Fruit fly (Drosophila melanogaster) whole organism, prepupa: ENCODE measurements around the gene CG18223.

Experiments
- CG10631 ChIP-seq: fragments of 200-800 bp; sonication (Bioruptor generic); optimal IDR thresholded peaks from 2 replicates; lab custom pipeline; 2016; ENCODE audit warnings: missing biosample characterization, missing genetic modification characterization
- CG11762 ChIP-seq: fragments of 200-800 bp; sonication (Bioruptor generic); optimal IDR thresholded peaks from 3 replicates; lab custom pipeline; 2016; ENCODE audit warnings: missing biosample characterization, missing genetic modification characterization; ENCODE audit not compliant: insufficient read depth
- CG1621 ChIP-seq: fragments of 200-800 bp; sonication (Bioruptor generic); optimal IDR thresholded peaks from 3 replicates; lab custom pipeline; 2018; ENCODE audit warnings: missing biosample characterization, mild to moderate bottlenecking, missing genetic modification characterization
- CG8119 ChIP-seq: fragments of 200-800 bp; sonication (Bioruptor generic); IDR thresholded peaks from 3 replicates; pipeline ENCODE4 v1.3.6; 2022; ENCODE audit warnings: missing biosample characterization, missing genetic modification characterization
- CG8632 ChIP-seq: fragments of 200-800 bp; sonication (Bioruptor generic); optimal IDR thresholded peaks from 3 replicates; lab custom pipeline; 2016; ENCODE audit warnings: missing biosample characterization, missing genetic modification characterization
- Eip78C ChIP-seq: fragments of 200-800 bp; sonication (Bioruptor generic); peaks from one replicate; lab custom pipeline; 2016; ENCODE audit warnings: missing biosample characterization, missing genetic modification characterization
- Ets96B ChIP-seq: fragments of 200-800 bp; optimal IDR thresholded peaks from 2 replicates; lab custom pipeline; 2019; ENCODE audit warnings: missing biosample characterization, mild to moderate bottlenecking, missing genetic modification characterization, moderate library complexity
- Hr38 ChIP-seq: sonication (Bioruptor generic); optimal IDR thresholded peaks from 2 replicates; lab custom pipeline; 2016; ENCODE audit warnings: missing biosample characterization, missing genetic modification characterization
- Hr39 ChIP-seq: fragments of 200-800 bp; sonication (Bioruptor generic); optimal IDR thresholded peaks from 2 replicates; lab custom pipeline; 2016; ENCODE audit warnings: missing biosample characterization, missing genetic modification characterization
- fd85E ChIP-seq: fragments of 200-800 bp; sonication (Bioruptor generic); optimal IDR thresholded peaks from 3 replicates; lab custom pipeline; 2016; ENCODE audit warnings: missing biosample characterization, missing genetic modification characterization
- pdm3 ChIP-seq: fragments of 200-800 bp; sonication (Bioruptor generic); optimal IDR thresholded peaks from 3 replicates; lab custom pipeline; 2016; ENCODE audit warnings: missing biosample characterization, missing genetic modification characterization
- salr ChIP-seq, 2 experiments: fragments of 200-800 bp; sonication (Bioruptor generic); optimal IDR thresholded peaks; 3 replicates each; lab custom pipeline; 2016 to 2018; ENCODE audit warnings: missing biosample characterization in 2 of 2, missing genetic modification characterization in 2 of 2, mild to moderate bottlenecking in 1 of 2
- vri ChIP-seq: fragments of 200-800 bp; sonication (Bioruptor generic); optimal IDR thresholded peaks from 3 replicates; lab custom pipeline; 2016; ENCODE audit warnings: missing biosample characterization, mild to moderate bottlenecking, missing genetic modification characterization

DNA sequence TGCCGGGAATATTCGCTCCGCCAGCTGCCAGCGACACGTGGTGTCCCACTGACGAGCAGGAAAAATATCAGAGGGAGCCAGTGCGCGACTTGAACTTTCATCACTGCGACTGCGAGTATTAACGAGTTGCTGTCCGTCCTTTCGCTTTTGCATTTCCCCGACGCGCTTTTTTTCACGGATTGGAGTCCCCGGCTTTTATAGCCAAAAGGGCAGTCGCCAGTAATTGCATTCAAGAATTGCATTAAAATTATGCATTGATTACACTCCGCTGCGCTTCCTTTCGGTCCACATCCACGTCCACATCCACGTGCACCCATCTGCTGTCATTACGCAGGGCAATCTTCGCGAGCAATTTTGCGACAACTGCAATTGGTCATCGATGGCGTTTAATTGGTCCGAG is 9.0 kb downstream of the CG18223 start, which contains the start of gene Ir75d:
- TF ChIP-seq CG8119 (GFP tag; lab: Robert Waterston, UW) (no peak), CG8632 (GFP tag; lab: Kevin White, UChicago) (no peak), pdm3 (GFP tag; lab: Kevin White, UChicago) (no peak), CG10631 (GFP tag; lab: Kevin White, UChicago) (no peak), Hr39 (GFP tag; lab: Kevin White, UChicago) (no peak), CG11762 (GFP tag; lab: Kevin White, UChicago) (no peak), Ets96B (no peak), CG1621 (tag; lab: Kevin White, UChicago) (no peak), Hr38 (GFP tag; lab: Kevin White, UChicago) (no peak), fd85E (no peak), vri (GFP tag; lab: Kevin White, UChicago) (no peak), salr (GFP tag; optimal IDR thresholded peaks at IDR 0.05; lab: Kevin White, UChicago) (no peak), Eip78C (GFP tag; lab: Kevin White, UChicago) (no peak)
